Worm (Caenorhabditis elegans): ENCODE data around the gene srh-266.

DNA sequence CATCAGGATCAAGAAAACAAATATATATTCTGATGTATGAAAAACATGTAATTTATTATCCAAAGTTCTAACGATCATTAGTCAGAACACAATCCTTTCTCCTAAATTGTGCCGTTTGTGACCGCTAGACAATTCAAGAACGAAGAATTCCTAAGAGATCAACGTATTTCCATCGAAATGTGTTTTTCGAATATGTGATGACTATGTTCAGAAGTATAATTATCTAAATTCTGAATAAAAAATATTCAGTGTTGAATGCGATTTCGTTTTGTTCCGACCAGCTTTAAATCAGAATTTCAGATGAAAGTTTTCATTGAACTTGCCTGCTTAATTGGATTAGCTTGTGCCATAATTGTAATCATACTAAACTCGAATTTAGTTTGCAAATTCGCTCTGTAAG lies 37.7 kb downstream of the srh-266 start, which contains the start of gene srbc-37:
- no peak for TF ChIP-seq mep-1 (tag; optimal IDR thresholded peaks at IDR 0.05)
- no peak for TF ChIP-seq elt-2 (tag; optimal IDR thresholded peaks at IDR 0.05)
- TF ChIP-seq nhr-11 (tag; optimal IDR thresholded peaks at IDR 0.05) = no peak
- no peak for TF ChIP-seq pqm-1 (tag; optimal IDR thresholded peaks at IDR 0.05)
- no peak for TF ChIP-seq fkh-4 (tag; optimal IDR thresholded peaks at IDR 0.05; ENCODE audit: borderline replicate concordance)
- no peak for TF ChIP-seq unc-62 (GFP tag; optimal IDR thresholded peaks at IDR 0.05)
- TF ChIP-seq pax-3 (tag; optimal IDR thresholded peaks at IDR 0.05) = no peak
- no peak for TF ChIP-seq ama-1 (optimal IDR thresholded peaks at IDR 0.05)
- TF ChIP-seq ces-1 (GFP tag; optimal IDR thresholded peaks at IDR 0.05) = no peak
- TF ChIP-seq lir-3 (tag; optimal IDR thresholded peaks at IDR 0.05; ENCODE audit: poor library complexity) = no peak
- no peak for TF ChIP-seq zip-4 (GFP tag; optimal IDR thresholded peaks at IDR 0.05)

Measured in whole organism, L1 larva.